Fruit fly (Drosophila melanogaster) S2 (cell line): ENCODE data around the gene CG12746.

ENCODE experiments used
- CG8478 ChIP-seq: fragments of >200 bp; optimal IDR thresholded peaks from 2 replicates; lab custom pipeline; 2018
- CTCF ChIP-seq, 2 experiments: fragments of >200 bp; optimal IDR thresholded peaks; 2 replicates each; lab custom pipeline; 2018

- no peak for TF ChIP-seq CTCF (optimal IDR thresholded peaks at IDR 0.05; lab: Kevin White, UChicago)
- no peak for TF ChIP-seq CG8478 (lab: Kevin White, UChicago)
These were observed 46.0 kb downstream of the CG12746 start for dm6 chr3R:5610656-5611055.
